Fruit fly (Drosophila melanogaster): ENCODE data around the gene drd.

DNA sequence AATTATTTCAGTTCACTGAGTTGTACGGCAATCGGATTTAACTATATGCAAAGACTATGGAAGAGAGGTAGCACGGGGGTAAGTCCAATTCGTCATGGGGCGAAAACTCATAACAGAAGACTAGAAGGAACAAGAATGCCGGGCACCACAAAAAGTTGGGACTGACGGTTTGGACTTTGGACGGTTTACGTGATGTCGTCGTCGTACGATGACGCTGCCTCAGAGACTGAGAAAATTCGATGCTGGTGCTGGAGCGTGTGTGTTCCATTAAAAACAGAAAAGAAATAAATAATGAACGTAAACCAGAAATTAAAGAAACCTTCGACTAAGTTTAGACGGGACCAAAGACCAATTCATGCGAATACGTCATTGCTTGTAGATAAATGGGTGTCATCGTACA, 45.6 kb upstream of the drd start:
- TF ChIP-seq cnc (optimal IDR thresholded peaks at IDR 0.05): no peak
- TF ChIP-seq CG1620 (GFP tag; optimal IDR thresholded peaks at IDR 0.05): no peak
- TF ChIP-seq Mnt (GFP tag; optimal IDR thresholded peaks at IDR 0.05): no peak
- no peak for TF ChIP-seq Clk (GFP tag; optimal IDR thresholded peaks at IDR 0.05)
- no peak for TF ChIP-seq CG33017 (tag; optimal IDR thresholded peaks at IDR 0.05)

Data from whole organism, adult.